Worm (Caenorhabditis elegans): ENCODE measurements around the gene vps-15.

- TF ChIP-seq flt-1 (GFP tag; IDR thresholded peaks at IDR 0.05): no peak
- no peak for TF ChIP-seq hmg-4 (GFP tag; optimal IDR thresholded peaks at IDR 0.05)
- no peak for TF ChIP-seq B0310.2 (tag; optimal IDR thresholded peaks at IDR 0.05)
- TF ChIP-seq tbx-37 (GFP tag; conservative IDR thresholded peaks at IDR 0.05): no peak
- TF ChIP-seq ama-1 (optimal IDR thresholded peaks at IDR 0.05): no peak
These were observed 50.0 kb downstream of the vps-15 start, which contains the start of gene K12D12.4 for ce11 chrII:11865644-11866043.
